Worm (Caenorhabditis elegans) whole organism, L2 larva: ENCODE data around the gene D1005.2.

Source experiments
- elt-1 ChIP-seq: fragments of 150-350 bp; optimal IDR thresholded peaks from 2 replicates; lab custom pipeline; 2014; ENCODE audit warnings: missing biosample characterization, missing genetic modification characterization
- lsy-2 ChIP-seq, 2 experiments: fragments of 150-350 bp in 1 of 2; sonication (generic microtip) in 1 of 2; optimal IDR thresholded peaks; 2 replicates each; lab custom pipeline; 2014 to 2017; ENCODE audit warnings: missing biosample characterization in 2 of 2, missing genetic modification characterization in 2 of 2
- mdl-1 ChIP-seq, 2 experiments: fragments of 150-350 bp in 1 of 2; sonication (generic microtip) in 1 of 2; optimal IDR thresholded peaks; 2 replicates each; lab custom pipeline; 2017; ENCODE audit warnings: missing biosample characterization in 2 of 2, missing genetic modification characterization in 2 of 2

DNA sequence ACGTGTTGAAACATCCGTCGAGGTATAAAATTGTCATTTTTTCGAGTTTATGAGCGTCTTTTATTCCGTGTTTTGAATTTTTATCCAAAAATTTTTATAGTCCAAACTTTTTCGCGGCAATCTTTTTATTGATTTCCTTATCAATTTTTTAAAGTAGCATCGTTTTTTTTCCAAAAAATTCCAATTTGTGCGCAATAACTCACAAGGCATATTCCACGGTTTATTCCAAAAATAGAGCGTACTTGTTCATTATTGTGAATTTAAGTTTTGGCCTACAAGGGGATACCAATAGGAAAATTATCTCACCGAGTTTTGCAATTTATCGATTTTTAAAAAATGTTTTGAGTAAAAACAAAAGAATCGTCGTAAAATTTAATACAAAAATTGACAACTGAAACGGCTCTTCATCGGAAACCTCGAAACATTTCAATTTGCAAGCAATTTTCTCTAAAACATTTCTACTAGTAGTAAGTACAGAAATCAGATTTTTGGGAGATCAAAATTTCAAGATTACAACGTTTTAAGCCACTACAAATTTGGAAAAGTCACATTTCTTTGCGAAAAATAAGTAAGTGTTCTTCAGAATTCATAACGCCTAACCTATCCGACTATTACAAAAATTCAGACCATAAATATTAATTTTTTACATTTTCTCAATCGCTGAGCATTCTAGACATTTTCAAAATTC is 15.1 kb upstream of the D1005.2 start:
- TF ChIP-seq mdl-1 (tag; optimal IDR thresholded peaks at IDR 0.05; lab: Kevin White, UChicago), result no peak
- TF ChIP-seq elt-1, result no peak
- no peak for TF ChIP-seq lsy-2 (tag; optimal IDR thresholded peaks at IDR 0.05; lab: Kevin White, UChicago)
